Fruit fly (Drosophila melanogaster) whole organism, embryonic: Measurements from ENCODE around the gene Gpb5.

Experiments used
- CG12659 ChIP-seq: fragments of 200-800 bp; sonication (Bioruptor generic); optimal IDR thresholded peaks from 3 replicates; lab custom pipeline; 2017; ENCODE audit warnings: mild to moderate bottlenecking, missing biosample characterization, missing genetic modification reagents, missing genetic modification characterization
- CG16779 ChIP-seq: fragments of 200-800 bp; sonication (Bioruptor generic); IDR thresholded peaks from 2 replicates; pipeline ENCODE4 v1.3.6; 2022; ENCODE audit warnings: missing biosample characterization, missing genetic modification characterization
- CG7372 ChIP-seq: fragments of 200-800 bp; sonication (Bioruptor generic); IDR thresholded peaks from 2 replicates; pipeline ENCODE4 v1.3.6; 2022; ENCODE audit warnings: missing biosample characterization, missing genetic modification characterization
- Dp ChIP-seq: fragments of 200-800 bp; sonication (Bioruptor generic); optimal IDR thresholded peaks from 2 replicates; lab custom pipeline; 2018; ENCODE audit warnings: missing biosample characterization, mild to moderate bottlenecking, missing genetic modification characterization, moderate library complexity
- Hr78 ChIP-seq, 2 experiments: fragments of 200-800 bp in 1 of 2; fragments of >200 bp in 1 of 2; sonication (Bioruptor generic) in 1 of 2; optimal IDR thresholded peaks; 2 replicates each; lab custom pipeline; 2017 to 2019; ENCODE audit warnings: missing biosample characterization in 2 of 2, missing genetic modification characterization in 2 of 2, mild to moderate bottlenecking in 1 of 2, moderate library complexity in 1 of 2
- Lim3 ChIP-seq: fragments of 200-800 bp; sonication (Bioruptor generic); IDR thresholded peaks from 2 replicates; pipeline ENCODE4 v1.3.6; 2022; ENCODE audit warnings: missing biosample characterization, missing genetic modification characterization
- Vsx1 ChIP-seq: fragments of 200-800 bp; sonication (Bioruptor generic); optimal IDR thresholded peaks from 2 replicates; lab custom pipeline; 2017; ENCODE audit warnings: missing biosample characterization, mild to moderate bottlenecking, missing genetic modification characterization, missing genetic modification reagents
- Xbp1 ChIP-seq: fragments of 200-800 bp; sonication (Bioruptor generic); optimal IDR thresholded peaks from 3 replicates; lab custom pipeline; 2016; ENCODE audit warnings: missing biosample characterization, mild to moderate bottlenecking, missing genetic modification characterization
- chif ChIP-seq, 2 experiments: fragments of 200-800 bp; sonication (Bioruptor generic); optimal IDR thresholded peaks; 3 replicates each; lab custom pipeline; 2016; ENCODE audit warnings: missing biosample characterization in 2 of 2, missing genetic modification characterization in 2 of 2
- corto ChIP-seq: fragments of 200-800 bp; sonication (Bioruptor generic); optimal IDR thresholded peaks from 2 replicates; lab custom pipeline; 2016; ENCODE audit warnings: missing biosample characterization, mild to moderate bottlenecking, missing genetic modification characterization, moderate library complexity
- fd102C ChIP-seq: fragments of 200-800 bp; sonication (Bioruptor generic); optimal IDR thresholded peaks from 2 replicates; lab custom pipeline; 2018; ENCODE audit warnings: missing biosample characterization, mild to moderate bottlenecking, missing genetic modification characterization, moderate library complexity

DNA sequence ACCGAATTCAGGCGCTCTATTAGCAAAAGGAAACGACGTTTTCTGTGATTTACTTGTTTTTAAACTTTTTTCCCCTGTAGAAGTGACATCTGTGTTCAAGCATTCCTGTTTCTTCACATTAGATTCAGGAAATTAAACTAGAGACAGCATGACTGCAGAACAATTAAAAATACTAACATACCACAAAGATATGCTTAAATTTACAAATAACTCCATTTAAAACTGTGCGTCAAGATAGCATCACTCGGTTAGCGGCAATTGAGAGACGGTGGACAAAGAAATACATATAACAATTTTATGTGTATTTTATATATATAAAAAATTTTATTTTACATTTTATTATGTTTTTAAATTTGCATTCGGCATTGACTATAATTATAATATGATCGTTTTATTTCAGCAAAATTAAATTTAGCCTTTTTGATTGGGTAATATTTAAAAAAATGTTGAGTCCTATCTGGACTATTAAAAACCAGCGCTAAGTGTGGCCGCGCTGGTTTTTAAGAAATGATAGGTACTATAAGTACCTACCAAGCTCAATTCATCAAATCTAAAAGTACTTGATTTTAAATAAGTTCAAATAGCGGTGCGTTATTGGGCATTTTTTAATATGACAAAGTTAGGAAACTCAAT lies 2.1 kb downstream of the Gpb5 start, which contains the start of gene Tim23:
- TF ChIP-seq Xbp1 (no peak), CG16779 (GFP tag; lab: Robert Waterston, UW) (no peak), chif (GFP tag; optimal IDR thresholded peaks at IDR 0.05; lab: Kevin White, UChicago) (no peak), Dp (GFP tag; lab: Kevin White, UChicago) (no peak), Vsx1 (GFP tag; lab: Kevin White, UChicago) (no peak), Lim3 (GFP tag; lab: Robert Waterston, UW) (no peak), Hr78 (GFP tag; optimal IDR thresholded peaks at IDR 0.05; lab: Kevin White, UChicago) (no peak), fd102C (GFP tag; lab: Kevin White, UChicago) (no peak), CG7372 (GFP tag; lab: Robert Waterston, UW) (no peak), CG12659 (GFP tag; lab: Kevin White, UChicago) (peak; percentile 17), corto (GFP tag; lab: Kevin White, UChicago) (no peak)
